Fruit fly (Drosophila melanogaster) Kc167 (cell line): ENCODE measurements around the gene MESR3.

Experiments used
- Myc ChIP-seq: fragments of >200 bp; optimal IDR thresholded peaks from 2 replicates; lab custom pipeline; 2017; ENCODE audit warnings: missing external identifiers
- h ChIP-seq: fragments of >200 bp; optimal IDR thresholded peaks from 3 replicates; lab custom pipeline; 2018; ENCODE audit warnings: missing external identifiers

DNA sequence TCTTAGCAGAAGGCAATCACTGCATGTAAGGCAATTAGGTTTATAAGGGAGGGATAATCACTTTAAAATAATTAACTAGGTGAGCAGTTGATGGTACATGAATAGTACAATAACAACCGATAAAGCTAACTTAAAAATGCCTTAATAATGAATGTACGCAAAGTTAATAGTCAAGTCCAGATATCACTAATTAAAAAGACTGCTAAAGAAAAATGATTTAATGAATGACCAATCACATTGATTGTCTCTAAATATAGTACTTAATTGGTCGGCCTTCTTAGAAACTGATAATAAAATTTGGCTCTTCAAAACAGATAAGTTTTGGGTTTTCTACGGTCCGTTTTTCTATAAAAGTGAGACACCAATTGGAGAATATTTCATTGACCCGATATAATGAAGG, 11.5 kb upstream of the MESR3 start, which contains the start of gene CG31789:
- TF ChIP-seq h (lab: Kevin White, UChicago): no peak
- TF ChIP-seq Myc (lab: Kevin White, UChicago): no peak
